Worm (Caenorhabditis elegans) whole organism, L1 larva: Measurements from ENCODE around the gene ung-1.

Source experiments
- C04F5.9 ChIP-seq: sonication (generic microtip); optimal IDR thresholded peaks from 2 replicates; lab custom pipeline; 2016; ENCODE audit warnings: missing genetic modification characterization, missing compliant biosample characterization
- C16A3.4 ChIP-seq: fragments of 150-350 bp; optimal IDR thresholded peaks from 2 replicates; lab custom pipeline; 2014; ENCODE audit warnings: missing biosample characterization, missing genetic modification characterization
- F16B12.6 ChIP-seq: fragments of 150-350 bp; optimal IDR thresholded peaks from 2 replicates; lab custom pipeline; 2014; ENCODE audit warnings: missing biosample characterization, missing genetic modification characterization
- alr-1 ChIP-seq: fragments of 200-800 bp; sonication (Bioruptor generic); optimal IDR thresholded peaks from 2 replicates; lab custom pipeline; 2018; ENCODE audit warnings: borderline replicate concordance, mild to moderate bottlenecking, missing genetic modification characterization, missing compliant biosample characterization
- aly-2 ChIP-seq: fragments of 150-350 bp; optimal IDR thresholded peaks from 2 replicates; lab custom pipeline; 2014; ENCODE audit warnings: missing biosample characterization, missing genetic modification characterization
- blmp-1 ChIP-seq: fragments of 150-350 bp; optimal IDR thresholded peaks from 2 replicates; lab custom pipeline; 2014; ENCODE audit warnings: missing biosample characterization, missing genetic modification characterization
- ceh-8 ChIP-seq: fragments of 200-800 bp; sonication (Bioruptor generic); optimal IDR thresholded peaks from 2 replicates; lab custom pipeline; 2018; ENCODE audit warnings: mild to moderate bottlenecking, missing genetic modification characterization, moderate library complexity, missing compliant biosample characterization
- ceh-82 ChIP-seq, 3 experiments: fragments of 150-350 bp in 1 of 3; sonication (generic microtip) in 2 of 3; optimal IDR thresholded peaks; 2 replicates each; lab custom pipeline; 2014 to 2017; ENCODE audit warnings: missing biosample characterization in 3 of 3, missing genetic modification characterization in 3 of 3
- ceh-88 ChIP-seq: fragments of 200-800 bp; sonication (Bioruptor generic); IDR thresholded peaks from 2 replicates; pipeline ENCODE4 v1.3.6; 2022; ENCODE audit warnings: missing genetic modification characterization, missing compliant biosample characterization
- ceh-90 ChIP-seq: sonication (generic microtip); optimal IDR thresholded peaks from 2 replicates; lab custom pipeline; 2016; ENCODE audit warnings: missing genetic modification characterization, missing compliant biosample characterization
- ces-1 ChIP-seq: fragments of 150-350 bp; optimal IDR thresholded peaks from 2 replicates; lab custom pipeline; 2014; ENCODE audit warnings: missing biosample characterization, missing genetic modification reagents, missing genetic modification characterization
- dpl-1 ChIP-seq, 3 experiments: fragments of 150-350 bp in 2 of 3; sonication (generic microtip) in 1 of 3; optimal IDR thresholded peaks; 2 replicates each; lab custom pipeline; 2014 to 2017; ENCODE audit warnings: missing biosample characterization in 3 of 3, missing genetic modification characterization in 3 of 3, missing genetic modification reagents in 3 of 3
- dsc-1 ChIP-seq: sonication (generic microtip); optimal IDR thresholded peaks from 2 replicates; lab custom pipeline; 2016; ENCODE audit warnings: mild to moderate bottlenecking, missing genetic modification characterization, missing compliant biosample characterization
- efl-1 ChIP-seq, 4 experiments: fragments of 150-350 bp; optimal IDR thresholded peaks in 3 of 4; peaks in 1 of 4; 1 replicate in 1 of 4; 2 replicates in 3 of 4; lab custom pipeline; 2014; ENCODE audit warnings: missing biosample characterization in 2 of 4, missing genetic modification characterization in 2 of 4, missing genetic modification reagents in 2 of 4
- ets-5 ChIP-seq: fragments of 200-800 bp; sonication (Bioruptor generic); IDR thresholded peaks from 2 replicates; pipeline ENCODE4 v1.3.6; 2022; ENCODE audit warnings: missing genetic modification characterization, missing compliant biosample characterization
- fkh-10 ChIP-seq: sonication (generic microtip); optimal IDR thresholded peaks from 2 replicates; lab custom pipeline; 2017; ENCODE audit warnings: missing biosample characterization, missing genetic modification reagents, missing genetic modification characterization
- fkh-8 ChIP-seq: sonication (generic microtip); optimal IDR thresholded peaks from 2 replicates; lab custom pipeline; 2016; ENCODE audit warnings: mild to moderate bottlenecking, missing genetic modification characterization, missing compliant biosample characterization
- fos-1 ChIP-seq: fragments of 150-350 bp; optimal IDR thresholded peaks from 2 replicates; lab custom pipeline; 2014; ENCODE audit warnings: missing biosample characterization, missing genetic modification characterization
- hlh-4 ChIP-seq: sonication (generic microtip); optimal IDR thresholded peaks from 2 replicates; lab custom pipeline; 2016; ENCODE audit warnings: mild to moderate bottlenecking, missing genetic modification characterization, missing compliant biosample characterization
- hpl-2 ChIP-seq: fragments of 150-350 bp; optimal IDR thresholded peaks from 2 replicates; lab custom pipeline; 2014; ENCODE audit warnings: missing biosample characterization, missing genetic modification reagents, missing genetic modification characterization
- irx-1 ChIP-seq: sonication (generic microtip); optimal IDR thresholded peaks from 2 replicates; lab custom pipeline; 2016; ENCODE audit warnings: missing genetic modification characterization, missing compliant biosample characterization
- jun-1 ChIP-seq: fragments of 150-350 bp; optimal IDR thresholded peaks from 2 replicates; lab custom pipeline; 2014; ENCODE audit warnings: missing biosample characterization, missing genetic modification reagents, missing genetic modification characterization
- lin-13 ChIP-seq: fragments of 150-350 bp; optimal IDR thresholded peaks from 2 replicates; lab custom pipeline; 2014; ENCODE audit warnings: missing biosample characterization, missing genetic modification reagents, missing genetic modification characterization
- lin-14 ChIP-seq: fragments of 200-800 bp; sonication (Bioruptor generic); optimal IDR thresholded peaks from 2 replicates; lab custom pipeline; 2018; ENCODE audit warnings: mild to moderate bottlenecking, missing genetic modification characterization, moderate library complexity, missing compliant biosample characterization
- lin-15B ChIP-seq: fragments of 150-350 bp; sonication (generic microtip); optimal IDR thresholded peaks from 3 replicates; lab custom pipeline; 2014; ENCODE audit warnings: missing biosample characterization, missing genetic modification characterization
- lin-35 ChIP-seq, 2 experiments: fragments of 150-350 bp; optimal IDR thresholded peaks; 2 replicates each; lab custom pipeline; 2014; ENCODE audit warnings: missing biosample characterization in 2 of 2, missing genetic modification characterization in 2 of 2, missing genetic modification reagents in 2 of 2
- lin-39 ChIP-seq: fragments of 150-350 bp; optimal IDR thresholded peaks from 2 replicates; lab custom pipeline; 2014; ENCODE audit warnings: missing biosample characterization, missing genetic modification reagents, missing genetic modification characterization
- lir-3 ChIP-seq: sonication (generic microtip); optimal IDR thresholded peaks from 2 replicates; lab custom pipeline; 2016; ENCODE audit warnings: mild to moderate bottlenecking, missing genetic modification characterization, moderate library complexity, missing compliant biosample characterization; ENCODE audit not compliant: poor library complexity
- lsy-2 ChIP-seq, 2 experiments: fragments of 150-350 bp; optimal IDR thresholded peaks; 2 replicates each; lab custom pipeline; 2014; ENCODE audit warnings: missing biosample characterization in 2 of 2, missing genetic modification characterization in 2 of 2
- nhr-11 ChIP-seq: fragments of 150-350 bp; optimal IDR thresholded peaks from 2 replicates; lab custom pipeline; 2014; ENCODE audit warnings: missing biosample characterization, missing genetic modification characterization
- nhr-20 ChIP-seq: sonication (generic microtip); optimal IDR thresholded peaks from 2 replicates; lab custom pipeline; 2016; ENCODE audit warnings: mild to moderate bottlenecking, missing genetic modification characterization, missing compliant biosample characterization
- nhr-76 ChIP-seq: sonication (generic microtip); optimal IDR thresholded peaks from 2 replicates; lab custom pipeline; 2017; ENCODE audit warnings: missing biosample characterization, missing genetic modification characterization
- nhr-77 ChIP-seq: fragments of 150-350 bp; optimal IDR thresholded peaks from 2 replicates; lab custom pipeline; 2014; ENCODE audit warnings: missing biosample characterization, missing genetic modification characterization
- pax-3 ChIP-seq: fragments of 200-800 bp; sonication (Bioruptor generic); optimal IDR thresholded peaks from 2 replicates; lab custom pipeline; 2018; ENCODE audit warnings: mild to moderate bottlenecking, missing genetic modification characterization, moderate library complexity, missing compliant biosample characterization
- rnt-1 ChIP-seq: sonication (generic microtip); optimal IDR thresholded peaks from 2 replicates; lab custom pipeline; 2016; ENCODE audit warnings: mild to moderate bottlenecking, missing genetic modification characterization, moderate library complexity, missing compliant biosample characterization
- snu-23 ChIP-seq: sonication (generic microtip); optimal IDR thresholded peaks from 2 replicates; lab custom pipeline; 2016; ENCODE audit warnings: missing genetic modification characterization, missing compliant biosample characterization
- sup-37 ChIP-seq: fragments of 200-800 bp; sonication (Bioruptor generic); optimal IDR thresholded peaks from 2 replicates; lab custom pipeline; 2018; ENCODE audit warnings: mild to moderate bottlenecking, missing genetic modification characterization, missing compliant biosample characterization
- tbx-2 ChIP-seq: sonication (generic microtip); optimal IDR thresholded peaks from 2 replicates; lab custom pipeline; 2016; ENCODE audit warnings: missing genetic modification characterization, missing compliant biosample characterization
- xbp-1 ChIP-seq: sonication (generic microtip); optimal IDR thresholded peaks from 2 replicates; lab custom pipeline; 2016; ENCODE audit warnings: missing genetic modification characterization, missing compliant biosample characterization
- zag-1 ChIP-seq: fragments of 150-350 bp; optimal IDR thresholded peaks from 2 replicates; lab custom pipeline; 2014; ENCODE audit warnings: missing biosample characterization, missing genetic modification characterization
- zip-4 ChIP-seq: fragments of 200-800 bp; sonication (Bioruptor generic); optimal IDR thresholded peaks from 2 replicates; lab custom pipeline; 2018; ENCODE audit warnings: mild to moderate bottlenecking, missing genetic modification characterization, moderate library complexity, missing compliant biosample characterization
- ztf-4 ChIP-seq: fragments of 150-350 bp; optimal IDR thresholded peaks from 2 replicates; lab custom pipeline; 2014; ENCODE audit warnings: missing biosample characterization, missing genetic modification characterization

The ung-1 gene

ce11 chrIII:11989823-11990222 lies 15.9 kb upstream of the ung-1 start, which contains the start of gene wah-1 (continued):
- TF ChIP-seq lin-15B (tag; lab: Kevin White, UChicago) (no peak), lin-35 (GFP tag; optimal IDR thresholded peaks at IDR 0.05; lab: Kevin White, UChicago) (peak in 1 of 2 experiments; percentile 71), hpl-2 (GFP tag; lab: Kevin White, UChicago) (no peak), C04F5.9 (tag; lab: Kevin White, UChicago) (no peak), rnt-1 (tag; lab: Kevin White, UChicago) (no peak), jun-1 (tag; lab: Kevin White, UChicago) (no peak), alr-1 (no peak), nhr-11 (tag; lab: Kevin White, UChicago) (no peak), lin-39 (tag; lab: Kevin White, UChicago) (no peak), C16A3.4 (peak; percentile 25), nhr-77 (tag; lab: Kevin White, UChicago) (no peak), ztf-4 (tag; lab: Kevin White, UChicago) (no peak), xbp-1 (tag; lab: Kevin White, UChicago) (no peak), snu-23 (GFP tag; lab: Kevin White, UChicago) (peak; percentile 58), ceh-82 (tag; optimal IDR thresholded peaks at IDR 0.05; lab: Kevin White, UChicago) (no peak), blmp-1 (tag; lab: Kevin White, UChicago) (peak; percentile 66), ceh-90 (no peak), nhr-76 (no peak), sup-37 (no peak)

- peak; percentile 21 for TF ChIP-seq dsc-1
- no peak for TF ChIP-seq zip-4 (GFP tag; lab: Kevin White, UChicago)
- no peak for TF ChIP-seq F16B12.6 (tag; lab: Kevin White, UChicago)
- TF ChIP-seq lir-3 (tag; lab: Kevin White, UChicago) = no peak
- no peak for TF ChIP-seq zag-1 (tag; lab: Kevin White, UChicago)
- no peak for TF ChIP-seq alr-1
- no peak for TF ChIP-seq irx-1 (tag; lab: Kevin White, UChicago)
- no peak for TF ChIP-seq pax-3 (tag; lab: Kevin White, UChicago)
- no peak for TF ChIP-seq ceh-8 (GFP tag; lab: Kevin White, UChicago)
- no peak for TF ChIP-seq fkh-10 (GFP tag; lab: Kevin White, UChicago)
- TF ChIP-seq fkh-8 (tag; lab: Kevin White, UChicago) = peak; percentile 34
- no peak for TF ChIP-seq dpl-1 (GFP tag; optimal IDR thresholded peaks at IDR 0.05; lab: Kevin White, UChicago)
- TF ChIP-seq lin-13 (GFP tag; lab: Kevin White, UChicago) = no peak
- no peak for TF ChIP-seq C16A3.4
- TF ChIP-seq ztf-4 (tag; lab: Kevin White, UChicago) = no peak
- TF ChIP-seq ces-1 = no peak
- TF ChIP-seq lsy-2 (tag; optimal IDR thresholded peaks at IDR 0.05; lab: Kevin White, UChicago) = no peak
- no peak for TF ChIP-seq hpl-2 (GFP tag; lab: Kevin White, UChicago)
- TF ChIP-seq efl-1 (optimal IDR thresholded peaks at IDR 0.05; lab: Kevin White, UChicago) = no peak
- peak in 1 of 2 experiments; percentile 91 for TF ChIP-seq efl-1 (GFP tag; optimal IDR thresholded peaks at IDR 0.05 in 1 of 2; lab: Kevin White, UChicago)
- no peak for TF ChIP-seq tbx-2 (tag; lab: Kevin White, UChicago)
- TF ChIP-seq nhr-20 (tag; lab: Kevin White, UChicago) = no peak
- TF ChIP-seq hlh-4 (tag; lab: Kevin White, UChicago) = no peak
- TF ChIP-seq fos-1 (tag; lab: Kevin White, UChicago) = no peak
- no peak for TF ChIP-seq ets-5 (GFP tag; lab: Robert Waterston, UW)
- TF ChIP-seq aly-2 (tag; lab: Kevin White, UChicago) = no peak
- no peak for TF ChIP-seq lin-14 (GFP tag; lab: Kevin White, UChicago)
- no peak for TF ChIP-seq ceh-88 (GFP tag; lab: Robert Waterston, UW)
Observed at ce11 chrIII:11985066-11985465, 11.2 kb upstream of the ung-1 start.
